Worm (Caenorhabditis elegans) whole organism, late embryonic: Measurements from ENCODE around the gene Y73F8A.22.

Source experiments
- C08G9.2 ChIP-seq: sonication (generic microtip); optimal IDR thresholded peaks from 2 replicates; lab custom pipeline; 2016; ENCODE audit warnings: mild to moderate bottlenecking, missing genetic modification characterization, moderate library complexity, missing compliant biosample characterization
- F13H6.1 ChIP-seq: sonication (generic microtip); optimal IDR thresholded peaks from 2 replicates; lab custom pipeline; 2016; ENCODE audit warnings: missing genetic modification characterization, missing compliant biosample characterization
- K02D7.2 ChIP-seq: sonication (generic microtip); optimal IDR thresholded peaks from 2 replicates; lab custom pipeline; 2017; ENCODE audit warnings: mild to moderate bottlenecking, missing genetic modification characterization, missing compliant biosample characterization
- K09A11.1 ChIP-seq: sonication (generic microtip); optimal IDR thresholded peaks from 2 replicates; lab custom pipeline; 2017; ENCODE audit warnings: antibody characterized with exemption, mild to moderate bottlenecking, missing genetic modification characterization, missing compliant biosample characterization; ENCODE audit not compliant: insufficient read depth
- T23F11.4 ChIP-seq: fragments of 200-800 bp; sonication (Bioruptor generic); optimal IDR thresholded peaks from 2 replicates; lab custom pipeline; 2018; ENCODE audit warnings: mild to moderate bottlenecking, missing genetic modification characterization, missing compliant biosample characterization
- ama-1 ChIP-seq: fragments of 150-350 bp; optimal IDR thresholded peaks from 2 replicates; lab custom pipeline; 2014
- ceh-19 ChIP-seq: fragments of 200-800 bp; sonication (Bioruptor generic); optimal IDR thresholded peaks from 2 replicates; lab custom pipeline; 2018; ENCODE audit warnings: mild to moderate bottlenecking, missing genetic modification characterization, missing compliant biosample characterization
- ceh-22 ChIP-seq: sonication (generic microtip); optimal IDR thresholded peaks from 2 replicates; lab custom pipeline; 2017; ENCODE audit warnings: missing biosample characterization, missing genetic modification characterization
- ceh-30 ChIP-seq: fragments of 150-350 bp; optimal IDR thresholded peaks from 2 replicates; lab custom pipeline; 2014; ENCODE audit warnings: missing biosample characterization, missing genetic modification characterization
- ceh-34 ChIP-seq: sonication (generic microtip); optimal IDR thresholded peaks from 2 replicates; lab custom pipeline; 2016; ENCODE audit warnings: mild to moderate bottlenecking, missing genetic modification characterization, missing compliant biosample characterization
- ceh-48 ChIP-seq: sonication (generic microtip); optimal IDR thresholded peaks from 2 replicates; lab custom pipeline; 2016; ENCODE audit warnings: missing genetic modification characterization, inconsistent platforms, missing compliant biosample characterization
- ceh-9 ChIP-seq: sonication (generic microtip); optimal IDR thresholded peaks from 2 replicates; lab custom pipeline; 2016; ENCODE audit warnings: mild to moderate bottlenecking, missing genetic modification characterization, inconsistent platforms, missing compliant biosample characterization
- che-1 ChIP-seq: sonication (generic microtip); optimal IDR thresholded peaks from 2 replicates; lab custom pipeline; 2016; ENCODE audit warnings: mild to moderate bottlenecking, missing genetic modification characterization, missing compliant biosample characterization
- dmd-4 ChIP-seq: sonication (generic microtip); optimal IDR thresholded peaks from 2 replicates; lab custom pipeline; 2016; ENCODE audit warnings: borderline replicate concordance, missing genetic modification characterization, missing compliant biosample characterization
- dve-1 ChIP-seq: sonication (generic microtip); optimal IDR thresholded peaks from 2 replicates; lab custom pipeline; 2017; ENCODE audit warnings: antibody characterized with exemption, mild to moderate bottlenecking, missing genetic modification characterization, missing compliant biosample characterization
- fax-1 ChIP-seq: sonication (generic microtip); optimal IDR thresholded peaks from 2 replicates; lab custom pipeline; 2016; ENCODE audit warnings: missing genotype, missing genetic modification characterization, missing compliant biosample characterization
- fkh-10 ChIP-seq: fragments of 150-350 bp; optimal IDR thresholded peaks from 2 replicates; lab custom pipeline; 2014; ENCODE audit warnings: missing biosample characterization, missing genetic modification reagents, missing genetic modification characterization
- fkh-6 ChIP-seq: sonication (generic microtip); optimal IDR thresholded peaks from 2 replicates; lab custom pipeline; 2016; ENCODE audit warnings: missing genetic modification characterization, missing compliant biosample characterization
- gmeb-2 ChIP-seq: sonication (generic microtip); optimal IDR thresholded peaks from 2 replicates; lab custom pipeline; 2016; ENCODE audit warnings: missing genetic modification characterization, inconsistent platforms, missing compliant biosample characterization
- hlh-13 ChIP-seq: fragments of 200-800 bp; sonication (Bioruptor generic); optimal IDR thresholded peaks from 2 replicates; lab custom pipeline; 2018; ENCODE audit warnings: mild to moderate bottlenecking, missing genetic modification characterization, missing compliant biosample characterization
- hlh-15 ChIP-seq: sonication (generic microtip); optimal IDR thresholded peaks from 2 replicates; lab custom pipeline; 2016; ENCODE audit warnings: missing genetic modification characterization, missing compliant biosample characterization
- hlh-30 ChIP-seq: sonication (generic microtip); optimal IDR thresholded peaks from 2 replicates; lab custom pipeline; 2017; ENCODE audit warnings: antibody characterized with exemption, missing genetic modification characterization, missing compliant biosample characterization; ENCODE audit not compliant: insufficient read depth
- hlh-8 ChIP-seq: sonication (generic microtip); optimal IDR thresholded peaks from 2 replicates; lab custom pipeline; 2016; ENCODE audit warnings: missing genotype, missing genetic modification characterization, missing compliant biosample characterization
- lim-6 ChIP-seq: sonication (generic microtip); optimal IDR thresholded peaks from 2 replicates; lab custom pipeline; 2016; ENCODE audit warnings: missing genetic modification characterization, missing compliant biosample characterization
- nfya-1 ChIP-seq: sonication (generic microtip); optimal IDR thresholded peaks from 2 replicates; lab custom pipeline; 2017; ENCODE audit warnings: missing genetic modification characterization, mild to moderate bottlenecking, missing compliant biosample characterization, antibody characterized with exemption, moderate library complexity
- nhr-232 ChIP-seq: sonication (generic microtip); optimal IDR thresholded peaks from 2 replicates; lab custom pipeline; 2016; ENCODE audit warnings: missing genetic modification characterization, missing compliant biosample characterization
- npax-4 ChIP-seq: sonication (generic microtip); optimal IDR thresholded peaks from 2 replicates; lab custom pipeline; 2016; ENCODE audit warnings: missing genetic modification characterization, missing compliant biosample characterization
- odd-2 ChIP-seq: sonication (generic microtip); optimal IDR thresholded peaks from 2 replicates; lab custom pipeline; 2017; ENCODE audit warnings: antibody characterized with exemption, mild to moderate bottlenecking, missing genetic modification characterization, missing compliant biosample characterization
- pag-3 ChIP-seq: sonication (generic microtip); optimal IDR thresholded peaks from 2 replicates; lab custom pipeline; 2016; ENCODE audit warnings: missing compliant biosample characterization, missing genetic modification characterization, borderline replicate concordance
- pat-9 ChIP-seq: fragments of 200-800 bp; sonication (Bioruptor generic); optimal IDR thresholded peaks from 2 replicates; lab custom pipeline; 2018; ENCODE audit warnings: mild to moderate bottlenecking, missing genetic modification characterization, moderate library complexity, missing compliant biosample characterization
- pha-2 ChIP-seq: sonication (generic microtip); optimal IDR thresholded peaks from 2 replicates; lab custom pipeline; 2017; ENCODE audit warnings: mild to moderate bottlenecking, missing genetic modification characterization, missing compliant biosample characterization
- pha-4 ChIP-seq: fragments of 150-350 bp; optimal IDR thresholded peaks from 2 replicates; lab custom pipeline; 2018; ENCODE audit warnings: missing biosample characterization, missing genetic modification reagents, missing genetic modification characterization
- pros-1 ChIP-seq: fragments of 150-350 bp; optimal IDR thresholded peaks from 2 replicates; lab custom pipeline; 2014; ENCODE audit warnings: missing biosample characterization, missing genetic modification reagents, missing genetic modification characterization
- rnt-1 ChIP-seq: sonication (generic microtip); optimal IDR thresholded peaks from 2 replicates; lab custom pipeline; 2016; ENCODE audit warnings: missing genetic modification characterization, missing compliant biosample characterization
- sdc-2 ChIP-seq: sonication (generic microtip); optimal IDR thresholded peaks from 2 replicates; lab custom pipeline; 2016; ENCODE audit warnings: missing genotype, missing genetic modification characterization, missing compliant biosample characterization
- sox-4 ChIP-seq: sonication (generic microtip); optimal IDR thresholded peaks from 2 replicates; lab custom pipeline; 2017; ENCODE audit warnings: mild to moderate bottlenecking, missing genetic modification characterization, inconsistent platforms, missing compliant biosample characterization
- syd-9 ChIP-seq: sonication (generic microtip); optimal IDR thresholded peaks from 2 replicates; lab custom pipeline; 2016; ENCODE audit warnings: mild to moderate bottlenecking, missing genetic modification characterization, moderate library complexity, missing compliant biosample characterization
- tbx-2 ChIP-seq: sonication (generic microtip); optimal IDR thresholded peaks from 2 replicates; lab custom pipeline; 2016; ENCODE audit warnings: missing genetic modification characterization, missing compliant biosample characterization
- tbx-7 ChIP-seq: sonication (generic microtip); optimal IDR thresholded peaks from 2 replicates; lab custom pipeline; 2016; ENCODE audit warnings: missing genotype, missing genetic modification characterization, missing compliant biosample characterization
- unc-42 ChIP-seq: sonication (generic microtip); optimal IDR thresholded peaks from 2 replicates; lab custom pipeline; 2016; ENCODE audit warnings: missing genotype, missing genetic modification characterization, missing compliant biosample characterization
- unc-86 ChIP-seq: sonication (generic microtip); optimal IDR thresholded peaks from 2 replicates; lab custom pipeline; 2016; ENCODE audit warnings: missing genetic modification characterization, missing compliant biosample characterization
- zip-5 ChIP-seq: sonication (generic microtip); optimal IDR thresholded peaks from 2 replicates; lab custom pipeline; 2016; ENCODE audit warnings: missing genetic modification characterization, missing compliant biosample characterization

Y73F8A.22 gene

DNA sequence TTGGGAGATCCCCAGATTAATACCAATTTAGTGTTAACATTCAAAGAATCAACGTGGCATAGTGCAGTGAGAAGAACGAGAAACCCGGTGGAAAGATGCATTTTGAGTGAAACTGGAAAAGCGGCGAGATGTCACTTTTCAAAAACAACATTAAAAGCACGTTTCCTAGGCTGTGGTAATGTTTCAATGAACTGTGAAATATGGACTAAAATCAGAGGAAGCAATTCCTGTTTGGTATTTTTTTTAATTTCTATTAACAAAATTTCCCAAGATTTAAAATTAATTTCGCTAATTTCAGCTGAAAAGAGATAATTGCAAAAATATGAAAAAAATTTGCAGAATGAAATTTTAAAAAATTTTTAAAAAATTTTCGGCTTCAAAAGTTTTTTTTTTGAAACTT, at the start of gene Y73F8A.22:
TSS of gene Y73F8A.22 (minus strand) at position 101 of the 400 bp plus-strand sequence.
- TF ChIP-seq unc-86 (tag; lab: Kevin White, UChicago) (no peak), K02D7.2 (tag; lab: Kevin White, UChicago) (no peak), ama-1 (lab: Kevin White, UChicago) (no peak), zip-5 (no peak), ceh-19 (GFP tag; lab: Kevin White, UChicago) (no peak), tbx-7 (no peak), nhr-232 (no peak), syd-9 (tag; lab: Kevin White, UChicago) (no peak), sdc-2 (tag; lab: Kevin White, UChicago) (no peak), lim-6 (no peak), hlh-30 (tag; lab: Kevin White, UChicago) (no peak), dmd-4 (tag; lab: Kevin White, UChicago) (no peak), ceh-9 (tag; lab: Kevin White, UChicago) (no peak), ceh-48 (tag; lab: Kevin White, UChicago) (no peak), hlh-15 (no peak)

DNA sequence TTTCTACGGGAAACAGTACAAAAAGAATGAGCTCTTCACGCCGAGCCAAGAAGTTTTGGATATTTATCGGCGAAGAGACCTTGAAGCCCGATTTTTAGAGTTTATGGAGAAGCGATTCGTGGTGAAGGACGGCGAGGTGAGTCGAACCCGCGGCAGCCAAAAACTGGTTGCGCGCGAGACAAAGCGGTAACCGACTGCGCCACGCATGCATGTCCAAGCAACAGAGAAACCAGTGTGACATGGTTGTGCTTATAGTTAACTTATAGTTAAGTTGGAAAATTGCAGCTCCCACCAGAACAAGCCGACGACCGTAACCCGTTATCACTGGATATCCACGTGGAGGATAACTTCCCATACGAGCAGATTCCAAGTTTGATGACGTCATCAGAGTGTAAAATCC, 35.2 kb upstream of the Y73F8A.22 start:
- TF ChIP-seq sox-4, result no peak
- TF ChIP-seq pha-4 (tag; lab: Kevin White, UChicago), result no peak
- TF ChIP-seq K09A11.1 (tag; lab: Kevin White, UChicago), result no peak
- no peak for TF ChIP-seq ceh-22 (tag; lab: Kevin White, UChicago)
- no peak for TF ChIP-seq fkh-10
- TF ChIP-seq ceh-19 (GFP tag; lab: Kevin White, UChicago), result no peak
- no peak for TF ChIP-seq pag-3 (tag; lab: Kevin White, UChicago)
- no peak for TF ChIP-seq odd-2 (tag; lab: Kevin White, UChicago)
- no peak for TF ChIP-seq pat-9 (tag; lab: Kevin White, UChicago)
- TF ChIP-seq lim-6, result no peak
- TF ChIP-seq pros-1 (tag; lab: Kevin White, UChicago), result no peak
- no peak for TF ChIP-seq hlh-13
- no peak for TF ChIP-seq che-1 (tag; lab: Kevin White, UChicago)
- no peak for TF ChIP-seq nfya-1 (tag; lab: Kevin White, UChicago)
- TF ChIP-seq C08G9.2 (tag; lab: Kevin White, UChicago), result no peak
- no peak for TF ChIP-seq dve-1 (tag; lab: Kevin White, UChicago)
- TF ChIP-seq pha-2 (tag; lab: Kevin White, UChicago), result no peak
- TF ChIP-seq hlh-8 (tag; lab: Kevin White, UChicago), result no peak
- TF ChIP-seq gmeb-2, result no peak
- TF ChIP-seq, all 69 proteins: peak for 0

DNA sequence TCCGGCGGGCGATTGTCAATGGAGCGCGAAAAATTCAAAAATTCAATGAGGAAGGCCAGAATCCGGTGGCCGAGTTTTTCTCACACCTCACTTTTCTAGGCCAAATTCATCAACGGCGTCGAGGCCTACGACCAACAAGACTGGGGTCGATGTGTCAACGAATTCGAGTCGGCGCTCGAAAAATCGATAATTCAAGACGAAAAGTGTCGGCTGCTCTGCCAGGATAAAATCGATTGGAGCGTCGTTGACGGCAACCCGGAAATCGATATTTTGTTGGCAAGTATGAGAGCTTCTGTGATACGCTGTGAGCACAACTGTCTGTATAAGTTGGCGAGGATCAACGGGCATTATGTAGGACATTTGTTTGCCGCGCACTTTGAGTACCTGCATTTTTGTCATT, 34.6 kb upstream of the Y73F8A.22 start:
- TF ChIP-seq ceh-48 (tag; lab: Kevin White, UChicago) (no peak), tbx-2 (tag; lab: Kevin White, UChicago) (no peak), fax-1 (no peak), lim-6 (no peak), ceh-30 (tag; lab: Kevin White, UChicago) (no peak), F13H6.1 (tag; lab: Kevin White, UChicago) (no peak), fkh-6 (tag; lab: Kevin White, UChicago) (no peak), hlh-15 (no peak), unc-42 (tag; lab: Kevin White, UChicago) (no peak), npax-4 (no peak), unc-86 (tag; lab: Kevin White, UChicago) (no peak), odd-2 (tag; lab: Kevin White, UChicago) (no peak), ceh-34 (no peak), T23F11.4 (GFP tag; lab: Kevin White, UChicago) (no peak), pha-2 (tag; lab: Kevin White, UChicago) (no peak), dmd-4 (tag; lab: Kevin White, UChicago) (no peak), rnt-1 (tag; lab: Kevin White, UChicago) (no peak)
